Fruit fly (Drosophila melanogaster) whole organism, embryonic: Measurements from ENCODE around the gene CG6656.
A peak's percentile ranks its signal among the peaks of the same experiment; 100 is the strongest.

ENCODE experiments used
- Awh ChIP-seq: fragments of 200-800 bp; sonication (Bioruptor generic); IDR thresholded peaks from 2 replicates; pipeline ENCODE4, ENCODE4 v1.3.6; 2022; ENCODE audit warnings: missing biosample characterization, missing genetic modification characterization
- Bgb ChIP-seq: fragments of 200-800 bp; sonication (Bioruptor generic); IDR thresholded peaks from 2 replicates; pipeline ENCODE4 v1.3.6; 2022; ENCODE audit warnings: missing biosample characterization, missing genetic modification characterization; ENCODE audit not compliant: partially characterized antibody
- CG1024 ChIP-seq: fragments of 200-800 bp; sonication (Bioruptor generic); IDR thresholded peaks from 2 replicates; pipeline ENCODE4 v1.3.6; 2022; ENCODE audit warnings: missing biosample characterization, missing genetic modification characterization
- CG1602 ChIP-seq: fragments of 200-800 bp; sonication (Bioruptor generic); optimal IDR thresholded peaks from 3 replicates; lab custom pipeline; 2016; ENCODE audit warnings: missing biosample characterization, missing genetic modification characterization
- CG16815 ChIP-seq: fragments of 200-800 bp; sonication (Bioruptor generic); optimal IDR thresholded peaks from 3 replicates; lab custom pipeline; 2017; ENCODE audit warnings: missing biosample characterization, mild to moderate bottlenecking, missing genetic modification characterization
- CG17385 ChIP-seq: fragments of 200-800 bp; sonication (Bioruptor generic); optimal IDR thresholded peaks from 3 replicates; lab custom pipeline; 2018; ENCODE audit warnings: missing biosample characterization, mild to moderate bottlenecking, missing genetic modification characterization
- CG2129 ChIP-seq: fragments of 200-800 bp; sonication (Bioruptor generic); IDR thresholded peaks from 2 replicates; pipeline ENCODE4 v1.3.6; 2022; ENCODE audit warnings: missing biosample characterization, missing genetic modification characterization; ENCODE audit not compliant: partially characterized antibody
- CG33213 ChIP-seq: fragments of 200-800 bp; sonication (Bioruptor generic); optimal IDR thresholded peaks from 3 replicates; lab custom pipeline; 2016; ENCODE audit warnings: missing biosample characterization, missing genetic modification characterization
- CG3407 ChIP-seq: fragments of 200-800 bp; sonication (Bioruptor generic); optimal IDR thresholded peaks from 2 replicates; lab custom pipeline; 2018; ENCODE audit warnings: missing biosample characterization, mild to moderate bottlenecking, missing genetic modification characterization
- CG4404 ChIP-seq: fragments of 200-800 bp; sonication (Bioruptor generic); IDR thresholded peaks from 2 replicates; pipeline ENCODE4 v1.3.6; 2022; ENCODE audit warnings: missing biosample characterization, missing genetic modification characterization
- CG7745 ChIP-seq: fragments of 200-800 bp; sonication (Bioruptor generic); optimal IDR thresholded peaks from 2 replicates; lab custom pipeline; 2018; ENCODE audit warnings: missing biosample characterization, mild to moderate bottlenecking, missing genetic modification characterization, moderate library complexity
- CG9215 ChIP-seq: fragments of 200-800 bp; sonication (Bioruptor generic); IDR thresholded peaks from 2 replicates; pipeline ENCODE4 v1.3.6; 2022; ENCODE audit warnings: missing biosample characterization, missing genetic modification characterization
- CG9437 ChIP-seq: fragments of 200-800 bp; sonication (Bioruptor generic); optimal IDR thresholded peaks from 2 replicates; lab custom pipeline; 2018; ENCODE audit warnings: missing biosample characterization, mild to moderate bottlenecking, missing genetic modification characterization
- Dfd ChIP-seq, 2 experiments: fragments of >200 bp; optimal IDR thresholded peaks; 2 replicates each; lab custom pipeline; 2017; ENCODE audit warnings: missing biosample characterization in 2 of 2, missing genetic modification characterization in 2 of 2
- GATAe ChIP-seq: fragments of 200-800 bp; sonication (Bioruptor generic); conservative IDR thresholded peaks from 2 replicates; pipeline ENCODE4 v1.3.6; 2022; ENCODE audit warnings: missing biosample characterization, missing genetic modification characterization
- Gug ChIP-seq: fragments of 200-800 bp; sonication (Bioruptor generic); IDR thresholded peaks from 4 replicates; pipeline ENCODE4 v1.3.6; 2022; ENCODE audit warnings: missing biosample characterization, missing genetic modification characterization
- HLH54F ChIP-seq: fragments of 200-800 bp; sonication (Bioruptor generic); optimal IDR thresholded peaks from 3 replicates; lab custom pipeline; 2016; ENCODE audit warnings: missing biosample characterization, missing genetic modification characterization
- Hand ChIP-seq: fragments of 200-800 bp; sonication (Bioruptor generic); optimal IDR thresholded peaks from 2 replicates; lab custom pipeline; 2017; ENCODE audit warnings: mild to moderate bottlenecking, missing biosample characterization, missing genetic modification reagents, missing genetic modification characterization
- Hmx ChIP-seq: fragments of 200-800 bp; sonication (Bioruptor generic); optimal IDR thresholded peaks from 2 replicates; lab custom pipeline; 2016; ENCODE audit warnings: missing biosample characterization, missing genetic modification characterization
- Kr ChIP-seq: fragments of 200-800 bp; sonication (Bioruptor generic); optimal IDR thresholded peaks from 2 replicates; lab custom pipeline; 2017; ENCODE audit warnings: missing biosample characterization, mild to moderate bottlenecking, missing genetic modification characterization
- MBD-R2 ChIP-seq: fragments of 200-800 bp; sonication (Bioruptor generic); IDR thresholded peaks from 2 replicates; pipeline ENCODE4 v1.3.6; 2022; ENCODE audit warnings: missing biosample characterization, missing genetic modification characterization
- Mad ChIP-seq: fragments of 200-800 bp; sonication (Bioruptor generic); optimal IDR thresholded peaks from 2 replicates; lab custom pipeline; 2016; ENCODE audit warnings: missing biosample characterization, missing genetic modification characterization
- Myb ChIP-seq: fragments of 200-800 bp; sonication (Bioruptor generic); optimal IDR thresholded peaks from 2 replicates; lab custom pipeline; 2016; ENCODE audit warnings: missing biosample characterization, missing genetic modification characterization
- Rfx ChIP-seq: fragments of 200-800 bp; sonication (Bioruptor generic); IDR thresholded peaks from 2 replicates; pipeline ENCODE4 v1.3.6; 2022; ENCODE audit warnings: missing biosample characterization, missing genetic modification characterization
- Trl ChIP-seq, 3 experiments: fragments of >200 bp in 2 of 3; fragments of 200-800 bp in 1 of 3; sonication (Bioruptor generic) in 1 of 3; optimal IDR thresholded peaks; 2 replicates in 1 of 3; 3 replicates in 2 of 3; lab custom pipeline; 2016 to 2017; ENCODE audit warnings: missing biosample characterization in 1 of 3, missing genetic modification characterization in 1 of 3
- ap ChIP-seq: fragments of 200-800 bp; sonication (Bioruptor generic); IDR thresholded peaks from 2 replicates; pipeline ENCODE4 v1.3.6; 2022; ENCODE audit warnings: missing biosample characterization, missing genetic modification characterization
- ash1 ChIP-seq: fragments of 200-800 bp; sonication (Bioruptor generic); optimal IDR thresholded peaks from 2 replicates; lab custom pipeline; 2018; ENCODE audit warnings: missing biosample characterization, mild to moderate bottlenecking, missing genetic modification characterization
- bsh ChIP-seq, 2 experiments: fragments of 200-800 bp; sonication (Bioruptor generic); optimal IDR thresholded peaks; 2 replicates each; lab custom pipeline; 2017 to 2018; ENCODE audit warnings: mild to moderate bottlenecking in 2 of 2, missing biosample characterization in 2 of 2, missing genetic modification characterization in 2 of 2, moderate library complexity in 1 of 2
- btn ChIP-seq: fragments of 200-800 bp; sonication (Bioruptor generic); optimal IDR thresholded peaks from 2 replicates; lab custom pipeline; 2016; ENCODE audit warnings: missing biosample characterization, missing genetic modification characterization
- chif ChIP-seq, 2 experiments: fragments of 200-800 bp; sonication (Bioruptor generic); optimal IDR thresholded peaks; 3 replicates each; lab custom pipeline; 2016; ENCODE audit warnings: missing biosample characterization in 2 of 2, missing genetic modification characterization in 2 of 2
- crc ChIP-seq: fragments of 200-800 bp; sonication (Bioruptor generic); optimal IDR thresholded peaks from 2 replicates; lab custom pipeline; 2016; ENCODE audit warnings: missing biosample characterization, missing genetic modification characterization
- danr ChIP-seq: fragments of 200-800 bp; sonication (Bioruptor generic); IDR thresholded peaks from 2 replicates; pipeline ENCODE4 v1.3.6; 2022; ENCODE audit warnings: missing biosample characterization, missing genetic modification characterization
- en ChIP-seq: fragments of 200-800 bp; sonication (Bioruptor generic); optimal IDR thresholded peaks from 2 replicates; lab custom pipeline; 2016; ENCODE audit warnings: missing biosample characterization, missing genetic modification characterization
- ewg ChIP-seq: fragments of 200-800 bp; sonication (Bioruptor generic); optimal IDR thresholded peaks from 3 replicates; lab custom pipeline; 2017; ENCODE audit warnings: mild to moderate bottlenecking, missing biosample characterization, missing genetic modification reagents, missing genetic modification characterization
- exex ChIP-seq: fragments of 200-800 bp; sonication (Bioruptor generic); optimal IDR thresholded peaks from 4 replicates; lab custom pipeline; 2018; ENCODE audit warnings: missing biosample characterization, mild to moderate bottlenecking, missing genetic modification characterization, moderate library complexity
- fd102C ChIP-seq: fragments of 200-800 bp; sonication (Bioruptor generic); optimal IDR thresholded peaks from 2 replicates; lab custom pipeline; 2018; ENCODE audit warnings: missing biosample characterization, mild to moderate bottlenecking, missing genetic modification characterization, moderate library complexity
- fd64A ChIP-seq: fragments of 200-800 bp; sonication (Bioruptor generic); optimal IDR thresholded peaks from 3 replicates; lab custom pipeline; 2018; ENCODE audit warnings: missing biosample characterization, mild to moderate bottlenecking, missing genetic modification characterization
- ftz-f1 ChIP-seq: fragments of 200-800 bp; sonication (Bioruptor generic); optimal IDR thresholded peaks from 2 replicates; lab custom pipeline; 2016; ENCODE audit warnings: missing biosample characterization, missing genetic modification characterization
- ind ChIP-seq: fragments of 200-800 bp; sonication (Bioruptor generic); optimal IDR thresholded peaks from 3 replicates; lab custom pipeline; 2016; ENCODE audit warnings: missing biosample characterization, missing genetic modification characterization
- klu ChIP-seq: fragments of 200-800 bp; sonication (Bioruptor generic); IDR thresholded peaks from 2 replicates; pipeline ENCODE4 v1.3.6; 2022; ENCODE audit warnings: missing biosample characterization, missing genetic modification characterization
- nerfin-2 ChIP-seq: fragments of 200-800 bp; sonication (Bioruptor generic); IDR thresholded peaks from 2 replicates; pipeline ENCODE4 v1.3.6; 2022; ENCODE audit warnings: missing biosample characterization, missing genetic modification characterization; ENCODE audit not compliant: partially characterized antibody
- nmo ChIP-seq: fragments of 200-800 bp; sonication (Bioruptor generic); optimal IDR thresholded peaks from 2 replicates; lab custom pipeline; 2018; ENCODE audit warnings: missing biosample characterization, mild to moderate bottlenecking, missing genetic modification characterization, moderate library complexity
- odd ChIP-seq: fragments of 200-800 bp; sonication (Bioruptor generic); optimal IDR thresholded peaks from 2 replicates; lab custom pipeline; 2017; ENCODE audit warnings: missing biosample characterization, mild to moderate bottlenecking, missing genetic modification characterization
- peb ChIP-seq: fragments of 200-800 bp; sonication (Bioruptor generic); IDR thresholded peaks from 2 replicates; pipeline ENCODE4 v1.3.6; 2022; ENCODE audit warnings: missing biosample characterization, missing genetic modification characterization
- phol ChIP-seq: fragments of 200-800 bp; sonication (Bioruptor generic); optimal IDR thresholded peaks from 3 replicates; lab custom pipeline; 2018; ENCODE audit warnings: missing biosample characterization, mild to moderate bottlenecking, missing genetic modification characterization, moderate library complexity
- scrt ChIP-seq: fragments of 200-800 bp; sonication (Bioruptor generic); optimal IDR thresholded peaks from 2 replicates; lab custom pipeline; 2018; ENCODE audit warnings: missing biosample characterization, mild to moderate bottlenecking, missing genetic modification characterization, moderate library complexity
- shn ChIP-seq: fragments of 200-800 bp; sonication (Bioruptor generic); optimal IDR thresholded peaks from 3 replicates; lab custom pipeline; 2016; ENCODE audit warnings: missing biosample characterization, missing genetic modification characterization
- slbo ChIP-seq: fragments of 200-800 bp; sonication (Bioruptor generic); IDR thresholded peaks from 2 replicates; pipeline ENCODE4 v1.3.6; 2022; ENCODE audit warnings: missing biosample characterization, missing genetic modification characterization
- sna ChIP-seq: fragments of 200-800 bp; sonication (Bioruptor generic); IDR thresholded peaks from 2 replicates; pipeline ENCODE4 v1.3.6; 2022; ENCODE audit warnings: missing biosample characterization, missing genetic modification characterization; ENCODE audit not compliant: partially characterized antibody
- tup ChIP-seq: fragments of 200-800 bp; sonication (Bioruptor generic); optimal IDR thresholded peaks from 2 replicates; lab custom pipeline; 2016; ENCODE audit warnings: missing biosample characterization, mild to moderate bottlenecking, missing genetic modification characterization, moderate library complexity

The CG6656 gene

DNA sequence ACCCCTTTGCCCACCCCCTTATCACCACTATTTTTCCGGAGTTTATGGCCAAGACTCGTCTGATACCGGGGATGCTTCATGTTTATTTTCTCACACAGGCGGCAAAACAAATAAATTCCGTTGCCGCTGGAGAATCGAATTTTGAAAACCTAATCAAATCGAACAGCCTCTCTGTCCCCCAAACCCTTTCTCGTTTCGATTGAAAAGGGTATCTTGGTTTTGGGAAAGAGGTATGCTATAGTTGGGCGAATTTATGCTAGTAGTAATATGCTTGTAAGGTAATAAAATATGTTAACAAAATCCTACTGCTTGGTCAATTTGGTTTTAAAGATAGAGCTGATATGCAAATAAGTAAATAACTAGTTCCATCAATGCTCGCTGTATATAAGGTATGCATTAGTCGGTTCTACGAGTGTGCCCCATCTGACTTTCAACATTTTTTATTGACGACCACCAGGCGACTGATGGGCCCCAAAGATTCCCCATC lies 47.0 kb upstream of the CG6656 start (continued):
- no peak for TF ChIP-seq Bgb (GFP tag; lab: Robert Waterston, UW)
- TF ChIP-seq chif (GFP tag; optimal IDR thresholded peaks at IDR 0.05; lab: Kevin White, UChicago): peak; percentile 78 to 91
- no peak for TF ChIP-seq GATAe (GFP tag; lab: Robert Waterston, UW)
- TF ChIP-seq Hand: no peak
- no peak for TF ChIP-seq Dfd (GFP tag; optimal IDR thresholded peaks at IDR 0.05; lab: Kevin White, UChicago)
- peak; percentile 48 for TF ChIP-seq HLH54F (GFP tag; lab: Kevin White, UChicago)
- TF ChIP-seq danr (GFP tag; lab: Robert Waterston, UW): peak; percentile 55; the same call in 1 of the 2 replicates
- no peak for TF ChIP-seq sna (GFP tag; lab: Robert Waterston, UW)
- TF ChIP-seq crc (GFP tag; lab: Kevin White, UChicago): peak; percentile 57
- TF ChIP-seq slbo (GFP tag; lab: Robert Waterston, UW): peak; percentile 32; the same call in 1 of the 2 replicates
- peak; percentile 27; the same call in 1 of the 2 replicates for TF ChIP-seq Rfx (GFP tag; lab: Robert Waterston, UW)
- TF ChIP-seq nerfin-2 (GFP tag; lab: Robert Waterston, UW): peak; percentile 55; the same call in 1 of the 2 replicates
- no peak for TF ChIP-seq MBD-R2 (GFP tag; lab: Robert Waterston, UW)
- TF ChIP-seq fd102C (GFP tag; lab: Kevin White, UChicago): no peak
- TF ChIP-seq Awh: peak; percentile 83
- no peak for TF ChIP-seq ash1 (GFP tag; lab: Kevin White, UChicago)
- no peak for TF ChIP-seq exex (tag; lab: Kevin White, UChicago)
- TF ChIP-seq CG2129 (GFP tag; lab: Robert Waterston, UW): no peak
- TF ChIP-seq shn (GFP tag; lab: Kevin White, UChicago): peak; percentile 58
- no peak for TF ChIP-seq CG1024 (GFP tag; lab: Robert Waterston, UW)
- TF ChIP-seq ap (GFP tag; lab: Robert Waterston, UW): peak; percentile 51; the same call in 1 of the 2 replicates
- peak in 1 of 2 experiments; percentile 95 for TF ChIP-seq bsh (GFP tag; optimal IDR thresholded peaks at IDR 0.05; lab: Kevin White, UChicago)
- TF ChIP-seq CG1602: peak; percentile 79
- no peak for TF ChIP-seq klu (GFP tag; lab: Robert Waterston, UW)
- TF ChIP-seq Trl (optimal IDR thresholded peaks at IDR 0.05; lab: Kevin White, UChicago): no peak
- peak; percentile 68 for TF ChIP-seq Trl (GFP tag; optimal IDR thresholded peaks at IDR 0.05; lab: Kevin White, UChicago)
- peak; percentile 50 for TF ChIP-seq CG3407
- peak; percentile 39 for TF ChIP-seq CG7745 (tag; lab: Kevin White, UChicago)
- peak; percentile 46 for TF ChIP-seq tup (GFP tag; lab: Kevin White, UChicago)
- peak; percentile 10 for TF ChIP-seq ind (GFP tag; lab: Kevin White, UChicago)
- peak; percentile 62; the same call in 3 of the 4 replicates for TF ChIP-seq Gug (GFP tag; lab: Robert Waterston, UW)
- no peak for TF ChIP-seq fd64A (GFP tag; lab: Kevin White, UChicago)
- TF ChIP-seq Kr (GFP tag; lab: Kevin White, UChicago): peak; percentile 87
- TF ChIP-seq Myb (GFP tag; lab: Kevin White, UChicago): peak; percentile 35
- peak; percentile 84 for TF ChIP-seq CG16815
- TF ChIP-seq ftz-f1 (GFP tag; lab: Kevin White, UChicago): no peak
- TF ChIP-seq CG9437 (GFP tag; lab: Kevin White, UChicago): peak; percentile 62
- TF ChIP-seq CG33213 (GFP tag; lab: Kevin White, UChicago): peak; percentile 55
- TF ChIP-seq CG4404 (GFP tag; lab: Robert Waterston, UW): peak; percentile 59; the same call in 1 of the 2 replicates
- peak; percentile 74 for TF ChIP-seq peb (GFP tag; lab: Robert Waterston, UW)
- no peak for TF ChIP-seq CG9215 (GFP tag; lab: Robert Waterston, UW)
- TF ChIP-seq scrt (GFP tag; lab: Kevin White, UChicago): no peak
- TF ChIP-seq Mad (GFP tag; lab: Kevin White, UChicago): peak; percentile 51
- no peak for TF ChIP-seq odd (GFP tag; lab: Kevin White, UChicago)
- TF ChIP-seq Hmx: no peak
- peak; percentile 58 for TF ChIP-seq CG17385 (GFP tag; lab: Kevin White, UChicago)
- peak; percentile 67 for TF ChIP-seq ewg (GFP tag; lab: Kevin White, UChicago)
- TF ChIP-seq phol (tag; lab: Kevin White, UChicago): peak; percentile 87
- peak; percentile 90 for TF ChIP-seq nmo
- TF ChIP-seq en: peak; percentile 37
- peak; percentile 82 for TF ChIP-seq btn (GFP tag; lab: Kevin White, UChicago)
